Fruit fly (Drosophila melanogaster) S2 (cell line): ENCODE measurements around the gene CG17376.

Experiments
- CG8478 ChIP-seq: fragments of >200 bp; optimal IDR thresholded peaks from 2 replicates; lab custom pipeline; 2018
- CTCF ChIP-seq, 2 experiments: fragments of >200 bp; optimal IDR thresholded peaks; 2 replicates each; lab custom pipeline; 2018

CG17376 gene

dm6 chr2L:6799551-6799950 is 1.1 kb downstream of the CG17376 start:
- TF ChIP-seq CTCF (optimal IDR thresholded peaks at IDR 0.05; lab: Kevin White, UChicago) (no peak), CG8478 (lab: Kevin White, UChicago) (no peak)

dm6 chr2L:6798762-6799246 is 1.9 kb downstream of the CG17376 start, which contains the start of the genes nrv2 and CG43610:
TSS of gene nrv2 (minus strand) at chr2L:6798862.
TSS of gene CG43610 (plus strand) at chr2L:6799196.
- TF ChIP-seq CTCF (optimal IDR thresholded peaks at IDR 0.05; lab: Kevin White, UChicago) (no peak), CG8478 (lab: Kevin White, UChicago) (no peak)

- TF ChIP-seq CTCF (optimal IDR thresholded peaks at IDR 0.05; lab: Kevin White, UChicago) (peak; percentile 80 to 98), CG8478 (lab: Kevin White, UChicago) (no peak)
These were observed 3.3 kb downstream of the CG17376 start for dm6 chr2L:6797408-6797807.

DNA sequence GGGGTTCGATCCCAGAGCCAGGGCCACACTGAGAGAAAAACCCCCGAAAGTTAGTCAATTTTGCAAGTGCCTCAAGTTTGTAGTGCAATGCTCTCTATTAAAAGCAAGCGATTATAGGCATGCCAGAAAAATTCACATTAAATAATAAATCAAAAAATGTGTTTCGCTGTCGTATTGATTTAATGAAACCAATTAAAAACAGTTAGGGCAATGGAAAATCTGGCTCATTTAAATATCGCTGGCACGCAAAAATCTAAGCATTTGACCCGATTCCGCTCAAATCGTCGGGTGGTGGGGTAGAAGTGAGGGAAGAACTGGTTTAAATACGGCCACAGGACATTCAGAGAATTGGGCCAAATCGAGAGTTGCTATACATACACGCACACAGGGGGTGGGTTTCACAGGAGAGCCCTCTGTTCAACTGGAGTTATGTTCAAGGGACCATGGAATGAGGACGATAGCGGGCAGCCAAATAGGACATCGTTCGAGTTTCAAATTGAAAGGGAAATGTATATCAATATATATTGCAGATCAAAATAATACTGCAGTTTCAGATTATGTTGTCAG is 5.7 kb downstream of the CG17376 start:
- no peak for TF ChIP-seq CG8478 (lab: Kevin White, UChicago)

dm6 chr2L:6794418-6794793 is 6.3 kb downstream of the CG17376 start:
- TF ChIP-seq CTCF (optimal IDR thresholded peaks at IDR 0.05; lab: Kevin White, UChicago) (no peak), CG8478 (lab: Kevin White, UChicago) (no peak)

- TF ChIP-seq CTCF (optimal IDR thresholded peaks at IDR 0.05; lab: Kevin White, UChicago) (no peak), CG8478 (lab: Kevin White, UChicago) (no peak)
These were observed 6.8 kb downstream of the CG17376 start for dm6 chr2L:6793763-6794417.

dm6 chr2L:6791845-6792443 is 8.8 kb downstream of the CG17376 start:
- TF ChIP-seq CTCF (optimal IDR thresholded peaks at IDR 0.05; lab: Kevin White, UChicago): no peak

dm6 chr2L:6789358-6789757 is 11.3 kb downstream of the CG17376 start:
- TF ChIP-seq CG8478 (lab: Kevin White, UChicago): no peak
- TF ChIP-seq CTCF (optimal IDR thresholded peaks at IDR 0.05; lab: Kevin White, UChicago): no peak

dm6 chr2L:6787973-6788368 is 12.7 kb downstream of the CG17376 start:
- TF ChIP-seq CG8478 (lab: Kevin White, UChicago): no peak
- TF ChIP-seq CTCF (optimal IDR thresholded peaks at IDR 0.05; lab: Kevin White, UChicago): no peak

dm6 chr2L:6787029-6787972 is 13.4 kb downstream of the CG17376 start:
- TF ChIP-seq CTCF (optimal IDR thresholded peaks at IDR 0.05; lab: Kevin White, UChicago) (no peak), CG8478 (lab: Kevin White, UChicago) (no peak)

- no peak for TF ChIP-seq CTCF (optimal IDR thresholded peaks at IDR 0.05; lab: Kevin White, UChicago)
- no peak for TF ChIP-seq CG8478 (lab: Kevin White, UChicago)
These were observed 14.0 kb downstream of the CG17376 start, which contains the start of gene nrv1 for dm6 chr2L:6786674-6787028. TSS of gene nrv1 (minus strand) at chr2L:6786861.

DNA sequence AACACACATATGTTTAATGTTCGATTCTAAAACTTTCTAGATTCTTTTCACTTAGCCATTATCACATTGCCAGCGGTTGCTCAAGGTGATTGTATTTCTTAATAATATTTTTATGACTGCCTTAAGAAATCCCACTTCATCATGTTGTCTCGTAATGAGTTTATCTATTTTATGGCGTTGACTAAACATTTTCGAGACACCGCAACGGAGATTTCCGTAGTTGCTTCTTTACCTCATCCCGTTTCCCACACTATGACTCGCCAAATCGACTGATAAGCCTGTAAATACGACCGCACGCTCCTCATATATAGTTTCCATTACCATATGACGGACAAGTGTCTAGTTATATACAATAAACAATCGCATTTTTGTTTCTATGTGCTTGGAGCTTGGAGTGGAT is 15.1 kb downstream of the CG17376 start:
- TF ChIP-seq CG8478 (lab: Kevin White, UChicago) (no peak), CTCF (optimal IDR thresholded peaks at IDR 0.05; lab: Kevin White, UChicago) (no peak)

dm6 chr2L:6784235-6784634 is 16.5 kb downstream of the CG17376 start:
- TF ChIP-seq CTCF (optimal IDR thresholded peaks at IDR 0.05; lab: Kevin White, UChicago) (no peak), CG8478 (lab: Kevin White, UChicago) (no peak)

DNA sequence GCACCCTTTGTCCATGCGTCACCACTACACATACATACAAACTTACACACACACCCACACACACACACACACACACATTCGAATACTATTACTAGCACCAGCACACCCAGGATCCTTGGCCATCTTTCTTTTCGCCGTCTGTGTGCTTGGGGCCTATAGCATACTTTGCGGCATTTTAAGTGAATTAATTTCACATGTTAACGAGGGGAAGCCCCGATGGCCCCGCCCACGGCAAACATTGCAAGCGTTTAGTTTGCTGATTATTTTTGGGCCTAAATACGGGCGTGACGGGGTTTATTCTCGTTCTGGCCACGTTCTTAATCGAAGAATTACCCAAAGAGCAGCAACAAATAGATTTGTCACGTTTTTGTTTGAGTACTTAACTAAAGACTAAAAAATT is 17.3 kb downstream of the CG17376 start:
- TF ChIP-seq CTCF (optimal IDR thresholded peaks at IDR 0.05; lab: Kevin White, UChicago): no peak
- TF ChIP-seq CG8478 (lab: Kevin White, UChicago): no peak
